Fruit fly (Drosophila melanogaster) whole organism, wandering third instar larva: ENCODE data around the gene Rsph3.

Source experiments
- Abd-B ChIP-seq: fragments of >200 bp; optimal IDR thresholded peaks from 2 replicates; lab custom pipeline; 2017; ENCODE audit warnings: missing biosample characterization, missing genetic modification characterization
- CG32264 ChIP-seq: fragments of 200-800 bp; sonication (Bioruptor generic); optimal IDR thresholded peaks from 2 replicates; lab custom pipeline; 2016; ENCODE audit warnings: missing biosample characterization, missing genetic modification characterization
- CG9705 ChIP-seq: fragments of 200-800 bp; sonication (Bioruptor generic); optimal IDR thresholded peaks from 2 replicates; lab custom pipeline; 2018; ENCODE audit warnings: missing biosample characterization, mild to moderate bottlenecking, missing genetic modification characterization
- CrebA ChIP-seq: fragments of 200-800 bp; sonication (Bioruptor generic); optimal IDR thresholded peaks from 2 replicates; lab custom pipeline; 2016; ENCODE audit warnings: missing biosample characterization, mild to moderate bottlenecking, missing genetic modification characterization, borderline replicate concordance
- Dfd ChIP-seq: fragments of >200 bp; optimal IDR thresholded peaks from 2 replicates; lab custom pipeline; 2017; ENCODE audit warnings: missing biosample characterization, missing genetic modification characterization
- Dif ChIP-seq: fragments of 200-275, 200-300 bp; sonication (Bioruptor generic); optimal IDR thresholded peaks from 2 replicates; lab custom pipeline; 2018; ENCODE audit warnings: missing biosample characterization, missing genetic modification characterization; ENCODE audit not compliant: partially characterized antibody
- GATAd ChIP-seq: sonication (Bioruptor generic); optimal IDR thresholded peaks from 2 replicates; lab custom pipeline; 2016; ENCODE audit warnings: missing biosample characterization, missing genetic modification characterization
- Hnf4 ChIP-seq: fragments of 200-800 bp; sonication (Bioruptor generic); optimal IDR thresholded peaks from 2 replicates; lab custom pipeline; 2016; ENCODE audit warnings: missing biosample characterization, mild to moderate bottlenecking, missing genetic modification characterization
- Hr78 ChIP-seq: fragments of >200 bp; optimal IDR thresholded peaks from 2 replicates; lab custom pipeline; 2017; ENCODE audit warnings: missing biosample characterization, missing genetic modification characterization
- Hr83 ChIP-seq: fragments of 200-300 bp; sonication (Bioruptor generic); optimal IDR thresholded peaks from 2 replicates; lab custom pipeline; 2016; ENCODE audit warnings: missing biosample characterization, mild to moderate bottlenecking, missing genetic modification characterization, moderate library complexity; ENCODE audit not compliant: poor library complexity, severe bottlenecking
- Jra ChIP-seq: sonication (Bioruptor generic); optimal IDR thresholded peaks from 2 replicates; lab custom pipeline; 2016; ENCODE audit warnings: missing biosample characterization, missing genetic modification characterization
- Mio ChIP-seq: sonication (Bioruptor generic); optimal IDR thresholded peaks from 2 replicates; lab custom pipeline; 2016; ENCODE audit warnings: missing biosample characterization, missing genetic modification characterization
- Myc ChIP-seq: fragments of >200 bp; optimal IDR thresholded peaks from 2 replicates; lab custom pipeline; 2017
- N ChIP-seq: fragments of >200 bp; optimal IDR thresholded peaks from 2 replicates; lab custom pipeline; 2018; ENCODE audit warnings: missing biosample characterization, missing external identifiers, missing genetic modification characterization
- OdsH ChIP-seq: fragments of 200-800 bp; sonication (Bioruptor generic); optimal IDR thresholded peaks from 2 replicates; lab custom pipeline; 2016; ENCODE audit warnings: missing biosample characterization, mild to moderate bottlenecking, missing genetic modification characterization
- Rel ChIP-seq, 2 experiments: fragments of 200-800 bp; sonication (Bioruptor generic) in 1 of 2; optimal IDR thresholded peaks; 2 replicates in 1 of 2; 3 replicates in 1 of 2; lab custom pipeline; 2016 to 2019; ENCODE audit warnings: mild to moderate bottlenecking in 2 of 2, missing biosample characterization in 2 of 2, missing genetic modification characterization in 2 of 2, moderate library complexity in 1 of 2
- Sp1 ChIP-seq: fragments of 200-800 bp; sonication (Bioruptor generic); optimal IDR thresholded peaks from 3 replicates; lab custom pipeline; 2019; ENCODE audit warnings: missing biosample characterization, mild to moderate bottlenecking, missing genetic modification characterization, moderate library complexity
- Vsx2 ChIP-seq: fragments of 200-300, 225-300 bp; sonication (Bioruptor generic); optimal IDR thresholded peaks from 2 replicates; lab custom pipeline; 2018; ENCODE audit warnings: missing biosample characterization, missing genetic modification characterization; ENCODE audit not compliant: partially characterized antibody
- br ChIP-seq: fragments of 200-800 bp; sonication (Bioruptor generic); optimal IDR thresholded peaks from 2 replicates; lab custom pipeline; 2016; ENCODE audit warnings: missing biosample characterization, missing genetic modification characterization
- brk ChIP-seq: fragments of 200-800 bp; sonication (Bioruptor generic); optimal IDR thresholded peaks from 2 replicates; lab custom pipeline; 2016; ENCODE audit warnings: missing biosample characterization, mild to moderate bottlenecking, missing genetic modification characterization
- dl ChIP-seq, 2 experiments: fragments of 175-275, 200-275 bp in 1 of 2; fragments of 200-275 bp in 1 of 2; sonication (Bioruptor generic); optimal IDR thresholded peaks; lab custom pipeline; 2018; ENCODE audit warnings: mild to moderate bottlenecking in 2 of 2, missing biosample characterization in 2 of 2, missing genetic modification characterization in 2 of 2, moderate library complexity in 2 of 2; ENCODE audit not compliant: partially characterized antibody in 2 of 2, insufficient read depth in 1 of 2
- dmrt93B ChIP-seq: fragments of 200-800 bp; sonication (Bioruptor generic); optimal IDR thresholded peaks from 2 replicates; lab custom pipeline; 2018; ENCODE audit warnings: missing biosample characterization, mild to moderate bottlenecking, missing genetic modification characterization
- dsf ChIP-seq: sonication (Bioruptor generic); optimal IDR thresholded peaks from 2 replicates; lab custom pipeline; 2016; ENCODE audit warnings: missing biosample characterization, missing genetic modification characterization, borderline replicate concordance
- ey ChIP-seq: fragments of 200-800 bp; sonication (Bioruptor generic); optimal IDR thresholded peaks from 2 replicates; lab custom pipeline; 2016; ENCODE audit warnings: missing biosample characterization, missing genetic modification characterization
- foxo ChIP-seq, 2 experiments: fragments of 200-800 bp; sonication (Bioruptor generic); optimal IDR thresholded peaks; 2 replicates in 1 of 2; 3 replicates in 1 of 2; lab custom pipeline; 2016 to 2017; ENCODE audit warnings: missing biosample characterization in 2 of 2, missing genetic modification characterization in 2 of 2
- fru ChIP-seq: fragments of 200-800 bp; sonication (Bioruptor generic); optimal IDR thresholded peaks from 3 replicates; lab custom pipeline; 2016; ENCODE audit warnings: missing biosample characterization, mild to moderate bottlenecking, missing genetic modification characterization
- h ChIP-seq: fragments of 200-800 bp; sonication (Bioruptor generic); optimal IDR thresholded peaks from 3 replicates; lab custom pipeline; 2016; ENCODE audit warnings: missing biosample characterization, mild to moderate bottlenecking, missing genetic modification characterization
- jim ChIP-seq: fragments of 175-275, 200-325 bp; sonication (Bioruptor generic); optimal IDR thresholded peaks from 2 replicates; lab custom pipeline; 2016; ENCODE audit warnings: missing biosample characterization, mild to moderate bottlenecking, missing genetic modification characterization
- lola ChIP-seq: fragments of >200 bp; optimal IDR thresholded peaks from 2 replicates; lab custom pipeline; 2017; ENCODE audit warnings: missing biosample characterization, missing genetic modification characterization
- pan ChIP-seq: fragments of >200 bp; optimal IDR thresholded peaks from 2 replicates; lab custom pipeline; 2017
- psq ChIP-seq: fragments of 200-800 bp; sonication (Bioruptor generic); optimal IDR thresholded peaks from 3 replicates; lab custom pipeline; 2017; ENCODE audit warnings: missing biosample characterization, mild to moderate bottlenecking, missing genetic modification characterization, moderate library complexity
- rgr ChIP-seq: fragments of 200-800 bp; sonication (Bioruptor generic); optimal IDR thresholded peaks from 3 replicates; lab custom pipeline; 2016; ENCODE audit warnings: missing biosample characterization, mild to moderate bottlenecking, missing genetic modification characterization
- sage ChIP-seq: fragments of 200-800 bp; sonication (Bioruptor generic); optimal IDR thresholded peaks from 2 replicates; lab custom pipeline; 2016; ENCODE audit warnings: missing biosample characterization, mild to moderate bottlenecking, missing genetic modification characterization
- tai ChIP-seq: sonication (Bioruptor generic); optimal IDR thresholded peaks from 2 replicates; lab custom pipeline; 2016; ENCODE audit warnings: missing biosample characterization, missing genetic modification characterization
- usp ChIP-seq: fragments of >200 bp; optimal IDR thresholded peaks from 2 replicates; lab custom pipeline; 2017; ENCODE audit warnings: missing biosample characterization, missing genetic modification characterization
- woc ChIP-seq: sonication (Bioruptor generic); optimal IDR thresholded peaks from 2 replicates; lab custom pipeline; 2016; ENCODE audit warnings: missing biosample characterization, mild to moderate bottlenecking, missing genetic modification characterization

The Rsph3 gene

dm6 chr3L:6764535-6765187, 1.6 kb upstream of the Rsph3 start:
- TF ChIP-seq CG9705 (no peak), br (GFP tag; lab: Kevin White, UChicago) (no peak), GATAd (GFP tag; lab: Kevin White, UChicago) (no peak), Hr78 (GFP tag; lab: Kevin White, UChicago) (no peak), tai (GFP tag; lab: Kevin White, UChicago) (no peak), Sp1 (GFP tag; lab: Kevin White, UChicago) (no peak), CrebA (GFP tag; lab: Kevin White, UChicago) (no peak), Dif (GFP tag; lab: Kevin White, UChicago) (no peak), Myc (no peak), woc (GFP tag; lab: Kevin White, UChicago) (no peak), Abd-B (GFP tag; lab: Kevin White, UChicago) (no peak), lola (GFP tag; lab: Kevin White, UChicago) (no peak), dl (GFP tag; optimal IDR thresholded peaks at IDR 0.05; lab: Kevin White, UChicago; ENCODE audit: insufficient read depth in 1 of 2, partially characterized antibody in 2 of 2) (no peak), brk (GFP tag; lab: Kevin White, UChicago) (no peak), dmrt93B (GFP tag; lab: Kevin White, UChicago) (no peak), dsf (GFP tag; lab: Kevin White, UChicago) (no peak), ey (GFP tag; lab: Kevin White, UChicago) (no peak)
- TF ChIP-seq, all 38 proteins: peak for 0

- TF ChIP-seq foxo (GFP tag; optimal IDR thresholded peaks at IDR 0.05; lab: Kevin White, UChicago) (no peak), Hr83 (GFP tag; lab: Kevin White, UChicago) (no peak), brk (GFP tag; lab: Kevin White, UChicago) (no peak), dsf (GFP tag; lab: Kevin White, UChicago) (no peak)
- TF ChIP-seq, all 38 proteins: peak for 0
Observed at dm6 chr3L:6763836-6764235, 790 bp upstream of the Rsph3 start.

dm6 chr3L:6756197-6756736, 6.8 kb downstream of the Rsph3 start, which contains the start of gene Ist1:
TSS of gene Ist1 (minus strand) at chr3L:6756497.
- TF ChIP-seq pan (lab: Kevin White, UChicago) (no peak), Myc (peak; percentile 18)

dm6 chr3L:6752278-6753096, 10.6 kb downstream of the Rsph3 start, which contains the start of the genes velo and Sbds:
TSS of gene velo (minus strand) at chr3L:6752752.
TSS of gene Sbds (plus strand) at chr3L:6752913.
- no peak for TF ChIP-seq brk (GFP tag; lab: Kevin White, UChicago)
- peak; percentile 32 for TF ChIP-seq OdsH
- TF ChIP-seq psq (GFP tag; lab: Kevin White, UChicago) = peak; percentile 97
- TF ChIP-seq ey (GFP tag; lab: Kevin White, UChicago) = no peak
- no peak for TF ChIP-seq Hnf4 (GFP tag; lab: Kevin White, UChicago)
- no peak for TF ChIP-seq Dfd
- TF ChIP-seq fru = no peak
- TF ChIP-seq N (GFP tag; lab: Kevin White, UChicago) = no peak
- peak; percentile 47 for TF ChIP-seq Jra
- peak; percentile 77 for TF ChIP-seq Hr83 (GFP tag; lab: Kevin White, UChicago)
- peak in 1 of 2 experiments; percentile 67 for TF ChIP-seq foxo (GFP tag; optimal IDR thresholded peaks at IDR 0.05; lab: Kevin White, UChicago)
- TF ChIP-seq Sp1 (GFP tag; lab: Kevin White, UChicago) = peak; percentile 54
- peak; percentile 41 for TF ChIP-seq CG9705
- TF ChIP-seq tai (GFP tag; lab: Kevin White, UChicago) = no peak
- no peak for TF ChIP-seq Abd-B (GFP tag; lab: Kevin White, UChicago)
- TF ChIP-seq Rel (GFP tag; optimal IDR thresholded peaks at IDR 0.05; lab: Kevin White, UChicago) = peak; percentile 22
- peak; percentile 88 for TF ChIP-seq Rel (tag; optimal IDR thresholded peaks at IDR 0.05; lab: Kevin White, UChicago)
- TF ChIP-seq dl (GFP tag; optimal IDR thresholded peaks at IDR 0.05; lab: Kevin White, UChicago; ENCODE audit: insufficient read depth in 1 of 2, partially characterized antibody in 2 of 2) = no peak
- TF ChIP-seq Mio (GFP tag; lab: Kevin White, UChicago) = no peak
- no peak for TF ChIP-seq dsf (GFP tag; lab: Kevin White, UChicago)
- TF ChIP-seq br (GFP tag; lab: Kevin White, UChicago) = peak; percentile 3
- no peak for TF ChIP-seq Dif (GFP tag; lab: Kevin White, UChicago)
- TF ChIP-seq Myc = peak; percentile 45
- peak; percentile 25 for TF ChIP-seq h (GFP tag; lab: Kevin White, UChicago)
- TF ChIP-seq sage (GFP tag; lab: Kevin White, UChicago) = peak; percentile 30
- TF ChIP-seq woc (GFP tag; lab: Kevin White, UChicago) = peak; percentile 5
- TF ChIP-seq pan (lab: Kevin White, UChicago) = no peak
- no peak for TF ChIP-seq CG32264 (GFP tag; lab: Kevin White, UChicago)
- TF ChIP-seq Hr78 (GFP tag; lab: Kevin White, UChicago) = no peak
- TF ChIP-seq rgr (GFP tag; lab: Kevin White, UChicago) = peak; percentile 64
- no peak for TF ChIP-seq usp (GFP tag; lab: Kevin White, UChicago)
- TF ChIP-seq lola (GFP tag; lab: Kevin White, UChicago) = no peak
- peak; percentile 31 for TF ChIP-seq dmrt93B (GFP tag; lab: Kevin White, UChicago)
- no peak for TF ChIP-seq Vsx2
- no peak for TF ChIP-seq GATAd (GFP tag; lab: Kevin White, UChicago)
- no peak for TF ChIP-seq jim
